Fruit fly (Drosophila melanogaster) S2 (cell line): Measurements from ENCODE around the gene CG33060.

Source experiments
- CG8478 ChIP-seq: fragments of >200 bp; optimal IDR thresholded peaks from 2 replicates; lab custom pipeline; 2018
- CTCF ChIP-seq, 2 experiments: fragments of >200 bp; optimal IDR thresholded peaks; 2 replicates each; lab custom pipeline; 2018

CG33060 gene

DNA sequence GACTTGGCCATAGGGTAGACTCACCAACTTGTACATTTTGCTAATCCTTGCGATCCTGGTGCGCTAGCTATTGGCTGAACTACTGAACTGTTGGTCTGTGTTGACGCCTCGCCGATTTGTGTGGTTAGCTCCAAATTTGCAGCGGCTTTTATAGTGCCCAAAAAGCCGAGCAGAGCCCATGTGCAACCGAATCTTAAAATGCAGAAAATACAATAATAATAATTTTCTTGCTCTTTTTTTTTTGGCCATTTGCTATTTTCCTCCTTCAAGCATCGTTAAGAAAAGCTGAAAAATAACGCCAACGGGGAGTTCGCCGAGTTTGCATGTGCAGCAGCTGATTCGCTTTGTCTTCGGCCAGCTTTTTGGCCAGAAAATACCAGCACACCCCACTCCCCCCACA is 22.5 kb upstream of the CG33060 start, which contains the start of gene CG13042:
Gene CG13042 (minus strand): TSS at position 101 of the 400 bp plus-strand sequence.
- TF ChIP-seq CG8478 (lab: Kevin White, UChicago) (no peak), CTCF (optimal IDR thresholded peaks at IDR 0.05; lab: Kevin White, UChicago) (no peak)

DNA sequence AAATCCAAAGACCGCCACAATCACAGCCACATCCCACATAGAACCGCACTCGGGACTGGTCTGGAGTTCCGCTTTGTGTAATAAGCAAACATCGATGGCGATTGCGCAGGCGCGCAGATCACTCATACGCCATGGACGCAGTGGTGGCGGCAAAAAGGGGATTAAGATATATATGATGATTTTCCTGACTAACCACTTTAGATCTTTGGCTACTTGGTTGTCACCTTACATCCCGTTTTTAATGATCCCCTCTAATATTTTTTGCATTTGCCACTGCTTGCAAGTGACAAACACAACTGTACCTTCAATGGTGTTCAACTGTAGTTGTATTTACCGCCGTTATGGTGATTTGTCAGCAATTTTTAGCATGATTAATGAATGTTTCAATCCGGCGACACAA is 20.9 kb upstream of the CG33060 start:
- TF ChIP-seq CG8478 (lab: Kevin White, UChicago) = no peak
- no peak for TF ChIP-seq CTCF (optimal IDR thresholded peaks at IDR 0.05; lab: Kevin White, UChicago)

dm6 chr3L:16313985-16314384 is 16.9 kb upstream of the CG33060 start, which contains the start of gene CG13062:
TSS of gene CG13062 (plus strand) at chr3L:16314285.
- TF ChIP-seq CTCF (optimal IDR thresholded peaks at IDR 0.05; lab: Kevin White, UChicago) = no peak
- TF ChIP-seq CG8478 (lab: Kevin White, UChicago) = no peak

dm6 chr3L:16317724-16318123 is 13.1 kb upstream of the CG33060 start, which contains the start of gene Nplp3:
TSS of gene Nplp3 (plus strand) at chr3L:16318024.
- no peak for TF ChIP-seq CTCF (optimal IDR thresholded peaks at IDR 0.05; lab: Kevin White, UChicago)
- TF ChIP-seq CG8478 (lab: Kevin White, UChicago) = no peak

DNA sequence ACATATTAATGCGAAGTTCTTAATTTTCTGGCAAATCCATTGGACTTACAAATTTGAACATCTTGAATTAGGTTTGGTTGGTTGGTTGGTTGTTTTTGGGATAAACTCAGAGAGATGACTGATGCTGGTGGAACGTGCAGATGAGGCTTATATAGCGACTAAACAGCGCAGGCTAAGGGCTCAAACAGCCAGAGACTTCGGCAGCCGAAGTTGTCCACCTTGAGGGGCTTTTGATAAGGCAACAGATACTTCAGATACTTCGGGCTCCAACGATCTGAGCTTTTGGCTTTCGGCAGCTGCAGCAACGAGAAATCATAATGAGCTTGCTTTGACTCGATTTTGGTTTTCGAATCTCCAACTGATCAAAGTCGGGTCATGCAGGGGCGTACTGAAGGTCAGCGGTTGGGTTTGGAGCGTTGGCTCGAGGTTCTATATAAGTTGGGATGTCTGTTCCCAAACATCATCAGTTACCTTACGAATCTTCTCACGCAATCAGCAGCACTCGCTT is 11.4 kb upstream of the CG33060 start, which contains the start of the genes CG13041 and CG13060:
Gene CG13041 (minus strand): TSS at position 128 of the 508 bp plus-strand sequence.
Gene CG13060 (plus strand): TSS at position 458 of the 508 bp plus-strand sequence.
- TF ChIP-seq CTCF (optimal IDR thresholded peaks at IDR 0.05; lab: Kevin White, UChicago) = no peak

- TF ChIP-seq CG8478 (lab: Kevin White, UChicago) = no peak
- TF ChIP-seq CTCF (optimal IDR thresholded peaks at IDR 0.05; lab: Kevin White, UChicago) = no peak
These were observed 9.7 kb upstream of the CG33060 start, which contains the start of gene CG42718 for dm6 chr3L:16321172-16321571. TSS of gene CG42718 (minus strand) at chr3L:16321272.

DNA sequence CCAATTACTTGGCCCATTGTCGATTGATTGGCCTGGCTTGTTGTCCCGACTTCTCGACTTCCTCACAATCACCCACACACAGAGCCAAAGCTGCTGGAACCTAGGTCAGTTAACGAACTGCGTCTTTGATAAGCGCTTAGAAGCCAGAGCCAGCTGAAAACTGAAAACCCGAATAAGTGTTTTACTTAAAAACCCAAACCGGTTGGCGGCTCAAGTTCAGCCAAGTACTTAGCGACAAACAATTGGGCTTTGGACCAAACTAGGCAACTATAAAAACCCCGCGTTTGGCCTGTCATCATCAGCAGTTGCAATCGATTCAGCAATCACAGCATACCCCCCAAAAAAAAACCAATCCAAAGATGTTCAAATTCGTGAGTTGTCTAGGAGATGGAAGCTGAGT is 7.5 kb upstream of the CG33060 start, which contains the start of gene CG13059:
Gene CG13059 (plus strand): TSS at position 301 of the 400 bp plus-strand sequence.
- no peak for TF ChIP-seq CTCF (optimal IDR thresholded peaks at IDR 0.05; lab: Kevin White, UChicago)
- no peak for TF ChIP-seq CG8478 (lab: Kevin White, UChicago)

dm6 chr3L:16326657-16327056 is 4.2 kb upstream of the CG33060 start, which contains the start of the genes CG13040 and CG13039:
TSS of gene CG13040 (minus strand) at chr3L:16326757.
TSS of gene CG13039 (minus strand) at chr3L:16326762.
- TF ChIP-seq CTCF (optimal IDR thresholded peaks at IDR 0.05; lab: Kevin White, UChicago) = no peak
- TF ChIP-seq CG8478 (lab: Kevin White, UChicago) = no peak

DNA sequence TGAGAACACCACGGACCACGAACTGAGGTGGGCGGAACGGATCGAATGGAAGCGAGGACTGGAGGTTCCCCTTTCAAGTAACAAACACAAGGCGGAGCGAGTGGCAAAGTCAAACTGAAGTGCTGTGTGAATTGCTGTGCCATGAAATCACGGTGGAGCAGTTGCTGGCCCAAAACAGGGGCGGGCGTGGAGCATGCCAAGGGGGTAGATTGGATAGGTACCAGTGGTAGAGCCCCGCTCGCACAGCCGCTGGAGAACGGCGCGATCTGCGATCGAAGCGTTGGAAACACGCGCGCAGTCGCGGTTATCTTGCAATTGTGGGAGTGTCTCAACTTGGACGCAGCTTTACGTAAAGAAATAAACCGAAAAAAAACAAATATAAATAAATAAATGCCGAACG is 3.1 kb upstream of the CG33060 start, which contains the start of gene CG13038:
Gene CG13038 (minus strand): TSS at position 118 of the 400 bp plus-strand sequence.
- no peak for TF ChIP-seq CTCF (optimal IDR thresholded peaks at IDR 0.05; lab: Kevin White, UChicago)
- TF ChIP-seq CG8478 (lab: Kevin White, UChicago) = no peak

dm6 chr3L:16328207-16328891 is 2.5 kb upstream of the CG33060 start, which contains the start of gene CG13058:
TSS of gene CG13058 (plus strand) at chr3L:16328841.
- TF ChIP-seq CTCF (optimal IDR thresholded peaks at IDR 0.05; lab: Kevin White, UChicago) = no peak
- no peak for TF ChIP-seq CG8478 (lab: Kevin White, UChicago)

DNA sequence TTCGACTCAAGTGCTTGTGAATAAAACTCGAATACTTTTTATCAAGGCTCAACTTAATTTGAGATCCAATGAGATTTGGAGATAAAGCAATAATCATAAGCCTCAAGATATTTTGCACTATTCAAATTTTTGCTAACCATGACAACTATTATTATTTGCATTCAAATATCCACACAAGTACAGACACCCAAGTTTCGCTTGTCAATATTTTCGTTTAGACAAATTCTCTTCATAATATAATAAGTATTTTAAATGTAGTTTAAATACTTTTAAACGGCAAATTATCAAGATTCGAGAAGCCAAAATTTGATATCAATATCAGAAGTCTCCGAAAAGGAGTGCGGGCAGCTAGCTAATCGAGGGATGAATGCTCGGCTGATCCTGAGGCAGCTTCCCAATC is 1.3 kb upstream of the CG33060 start, which contains the start of gene CG33061:
Gene CG33061 (plus strand): TSS at position 301 of the 400 bp plus-strand sequence.
- no peak for TF ChIP-seq CG8478 (lab: Kevin White, UChicago)
- no peak for TF ChIP-seq CTCF (optimal IDR thresholded peaks at IDR 0.05; lab: Kevin White, UChicago)

DNA sequence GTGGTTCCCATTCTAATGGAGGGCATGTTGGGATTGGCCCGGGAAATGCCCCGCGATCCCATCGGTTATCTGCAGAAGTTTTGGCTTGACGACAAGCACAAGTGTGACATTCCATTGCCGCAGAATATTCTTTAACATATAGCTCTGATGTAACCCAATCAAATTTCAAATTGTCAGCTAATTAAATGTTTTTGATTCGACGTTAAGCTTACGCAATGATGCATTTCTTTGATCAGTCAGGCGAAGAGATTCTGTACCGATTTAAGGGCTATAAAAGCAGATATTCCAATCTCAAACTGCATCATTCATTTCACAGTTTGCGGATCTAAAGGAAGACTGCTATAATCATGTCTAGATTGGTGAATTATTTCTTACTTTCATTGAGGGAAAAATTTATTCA is 793 bp downstream of the CG33060 start, which contains the start of gene retinin:
Gene retinin (plus strand): TSS at position 301 of the 400 bp plus-strand sequence.
- TF ChIP-seq CTCF (optimal IDR thresholded peaks at IDR 0.05; lab: Kevin White, UChicago) (no peak), CG8478 (lab: Kevin White, UChicago) (no peak)

DNA sequence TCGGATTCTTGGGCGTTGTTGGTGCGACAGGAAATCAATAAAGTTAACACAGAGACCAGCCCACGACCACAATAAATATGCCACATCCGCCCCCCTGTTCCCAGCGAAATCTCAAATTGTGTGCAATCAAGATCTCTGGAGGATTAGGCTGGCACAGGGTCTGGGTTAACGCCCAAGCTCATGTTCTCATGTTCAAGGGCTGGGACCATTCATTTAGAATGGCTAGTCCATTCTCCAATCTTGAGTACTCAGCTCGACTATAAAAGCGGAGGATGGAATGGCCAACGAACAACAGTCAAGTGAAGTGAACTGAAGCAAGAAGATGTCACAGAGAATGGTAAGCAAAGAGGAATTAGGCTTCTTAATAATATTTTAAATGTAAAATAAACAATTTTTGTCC is 2.2 kb downstream of the CG33060 start, which contains the start of gene CG13056:
Gene CG13056 (plus strand): TSS at position 301 of the 400 bp plus-strand sequence.
- TF ChIP-seq CG8478 (lab: Kevin White, UChicago) (no peak), CTCF (optimal IDR thresholded peaks at IDR 0.05; lab: Kevin White, UChicago) (no peak)

DNA sequence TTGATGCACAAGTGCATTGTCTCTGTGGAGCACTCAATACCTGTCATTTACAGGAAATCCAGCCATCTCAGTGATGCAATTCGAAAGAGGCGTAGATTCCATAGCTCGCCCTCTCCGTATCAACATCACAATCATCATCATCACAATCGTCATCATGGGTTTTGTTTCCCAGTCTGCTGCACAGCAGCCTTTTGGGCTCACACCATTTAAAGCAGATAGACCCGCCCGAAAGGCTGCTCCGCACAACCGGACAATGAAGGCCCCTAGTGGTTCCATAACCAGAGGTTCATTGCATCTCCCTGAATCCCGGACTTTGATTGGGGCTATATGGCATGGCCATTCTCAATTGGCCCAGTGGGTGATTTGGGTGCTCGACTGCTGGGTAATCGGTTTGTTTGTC is 4.0 kb downstream of the CG33060 start:
- TF ChIP-seq CG8478 (lab: Kevin White, UChicago) (no peak), CTCF (optimal IDR thresholded peaks at IDR 0.05; lab: Kevin White, UChicago) (no peak)

DNA sequence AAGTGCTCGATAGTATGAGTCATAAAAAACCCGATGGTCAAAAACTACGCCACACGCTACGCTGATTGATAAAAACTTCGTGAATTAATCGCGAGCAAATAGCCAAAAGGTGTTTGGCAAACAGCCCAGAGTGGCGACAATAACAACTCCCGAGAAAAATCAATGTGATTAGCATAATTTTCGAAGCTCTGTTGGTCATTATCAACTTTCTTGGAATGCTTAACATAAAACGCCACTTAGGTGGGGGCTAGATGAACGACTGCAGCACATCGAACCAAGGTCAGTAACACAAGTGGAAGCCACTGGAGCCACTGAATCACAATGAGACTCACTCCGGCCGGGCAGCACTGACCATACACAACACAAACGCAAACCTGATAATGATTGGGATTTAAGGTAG is 6.9 kb downstream of the CG33060 start:
- TF ChIP-seq CG8478 (lab: Kevin White, UChicago) = no peak
- TF ChIP-seq CTCF (optimal IDR thresholded peaks at IDR 0.05; lab: Kevin White, UChicago) = no peak
